Fruit fly (Drosophila melanogaster) whole organism, embryonic: Measurements from ENCODE around the gene CG43400.

Experiments used
- B-H2 ChIP-seq: fragments of 200-800 bp; sonication (Bioruptor generic); optimal IDR thresholded peaks from 2 replicates; lab custom pipeline; 2018; ENCODE audit warnings: missing biosample characterization, mild to moderate bottlenecking, missing genetic modification characterization
- Bgb ChIP-seq: fragments of 200-800 bp; sonication (Bioruptor generic); IDR thresholded peaks from 2 replicates; pipeline ENCODE4 v1.3.6; 2022; ENCODE audit warnings: missing biosample characterization, missing genetic modification characterization; ENCODE audit not compliant: partially characterized antibody
- BtbVII ChIP-seq: fragments of 200-800 bp; sonication (Bioruptor generic); optimal IDR thresholded peaks from 3 replicates; lab custom pipeline; 2017; ENCODE audit warnings: missing biosample characterization, mild to moderate bottlenecking, missing genetic modification characterization
- Bteb2 ChIP-seq: fragments of 200-800 bp; sonication (Bioruptor generic); optimal IDR thresholded peaks from 2 replicates; lab custom pipeline; 2016; ENCODE audit warnings: missing biosample characterization, missing genetic modification characterization
- CG10147 ChIP-seq: fragments of 200-800 bp; sonication (Bioruptor generic); optimal IDR thresholded peaks from 2 replicates; lab custom pipeline; 2019; ENCODE audit warnings: missing biosample characterization, mild to moderate bottlenecking, missing genetic modification characterization, moderate library complexity
- CG10959 ChIP-seq: fragments of 200-800 bp; sonication (Bioruptor generic); IDR thresholded peaks from 2 replicates; pipeline ENCODE4 v1.3.6; 2022; ENCODE audit warnings: missing biosample characterization, missing genetic modification characterization
- CG11398 ChIP-seq: fragments of 200-800 bp; sonication (Bioruptor generic); optimal IDR thresholded peaks from 2 replicates; lab custom pipeline; 2016; ENCODE audit warnings: missing biosample characterization, missing genetic modification characterization
- CG11695 ChIP-seq: fragments of 200-800 bp; sonication (Bioruptor generic); IDR thresholded peaks from 3 replicates; pipeline ENCODE4 v1.3.6; 2022; ENCODE audit warnings: missing biosample characterization, missing genetic modification characterization
- CG11696 ChIP-seq: fragments of 200-800 bp; sonication (Bioruptor generic); IDR thresholded peaks from 2 replicates; pipeline ENCODE4 v1.3.6; 2022; ENCODE audit warnings: missing biosample characterization, missing genetic modification characterization
- CG12659 ChIP-seq: fragments of 200-800 bp; sonication (Bioruptor generic); optimal IDR thresholded peaks from 3 replicates; lab custom pipeline; 2017; ENCODE audit warnings: mild to moderate bottlenecking, missing biosample characterization, missing genetic modification reagents, missing genetic modification characterization
- CG14014 ChIP-seq: fragments of 200-800 bp; sonication (Bioruptor generic); IDR thresholded peaks from 2 replicates; pipeline ENCODE4 v1.3.6; 2022; ENCODE audit warnings: missing biosample characterization, missing genetic modification characterization
- CG14050 ChIP-seq: fragments of 200-800 bp; sonication (Bioruptor generic); IDR thresholded peaks from 3 replicates; pipeline ENCODE4 v1.3.6; 2022; ENCODE audit warnings: missing biosample characterization, missing genetic modification characterization
- CG15269 ChIP-seq: fragments of 200-800 bp; sonication (Bioruptor generic); optimal IDR thresholded peaks from 2 replicates; lab custom pipeline; 2018; ENCODE audit warnings: missing biosample characterization, mild to moderate bottlenecking, missing genetic modification characterization, moderate library complexity
- CG18599 ChIP-seq: fragments of 200-800 bp; sonication (Bioruptor generic); optimal IDR thresholded peaks from 3 replicates; lab custom pipeline; 2017; ENCODE audit warnings: missing biosample characterization, missing genetic modification characterization, mild to moderate bottlenecking, moderate library complexity, missing genetic modification reagents
- CG2116 ChIP-seq: fragments of 200-800 bp; sonication (Bioruptor generic); optimal IDR thresholded peaks from 3 replicates; lab custom pipeline; 2018; ENCODE audit warnings: missing biosample characterization, mild to moderate bottlenecking, missing genetic modification characterization
- CG3163 ChIP-seq: fragments of 200-800 bp; sonication (Bioruptor generic); optimal IDR thresholded peaks from 3 replicates; lab custom pipeline; 2016; ENCODE audit warnings: missing biosample characterization, missing genetic modification characterization
- CG5180 ChIP-seq: fragments of 200-800 bp; sonication (Bioruptor generic); optimal IDR thresholded peaks from 3 replicates; lab custom pipeline; 2017; ENCODE audit warnings: missing biosample characterization, missing genetic modification characterization, mild to moderate bottlenecking, moderate library complexity, missing genetic modification reagents
- CG7271 ChIP-seq: fragments of 200-800 bp; sonication (Bioruptor generic); optimal IDR thresholded peaks from 2 replicates; lab custom pipeline; 2018; ENCODE audit warnings: missing biosample characterization, mild to moderate bottlenecking, missing genetic modification characterization, moderate library complexity
- CG9932 ChIP-seq: fragments of 200-800 bp; sonication (Bioruptor generic); IDR thresholded peaks from 2 replicates; pipeline ENCODE4 v1.3.6; 2022; ENCODE audit warnings: missing biosample characterization, missing genetic modification characterization
- ERR ChIP-seq: fragments of 200-800 bp; sonication (Bioruptor generic); optimal IDR thresholded peaks from 2 replicates; lab custom pipeline; 2016; ENCODE audit warnings: missing biosample characterization, missing genetic modification characterization
- H2.0 ChIP-seq: fragments of 200-800 bp; sonication (Bioruptor generic); IDR thresholded peaks from 2 replicates; pipeline ENCODE4 v1.3.6; 2022; ENCODE audit warnings: missing biosample characterization, missing genetic modification characterization
- HHEX ChIP-seq: fragments of 200-800 bp; sonication (Bioruptor generic); optimal IDR thresholded peaks from 3 replicates; lab custom pipeline; 2017; ENCODE audit warnings: missing biosample characterization, mild to moderate bottlenecking, missing genetic modification characterization, missing genetic modification reagents
- Hey ChIP-seq: fragments of 200-800 bp; sonication (Bioruptor generic); optimal IDR thresholded peaks from 3 replicates; lab custom pipeline; 2018; ENCODE audit warnings: missing biosample characterization, mild to moderate bottlenecking, missing genetic modification characterization
- Hsf ChIP-seq: fragments of 200-800 bp; sonication (Bioruptor generic); optimal IDR thresholded peaks from 3 replicates; lab custom pipeline; 2016; ENCODE audit warnings: missing biosample characterization, missing genetic modification characterization
- Med ChIP-seq: fragments of 200-800 bp; sonication (Bioruptor generic); peaks from one replicate; lab custom pipeline; 2016; ENCODE audit warnings: missing biosample characterization, missing genetic modification characterization, mild to moderate bottlenecking, inconsistent platforms, moderate library complexity
- Mrtf ChIP-seq: fragments of 200-800 bp; sonication (Bioruptor generic); IDR thresholded peaks from 3 replicates; pipeline ENCODE4 v1.3.6; 2022; ENCODE audit warnings: missing biosample characterization, missing genetic modification characterization
- NC2α ChIP-seq: fragments of 200-800 bp; sonication (Bioruptor generic); optimal IDR thresholded peaks from 2 replicates; lab custom pipeline; 2016; ENCODE audit warnings: missing biosample characterization, missing genetic modification characterization
- Nf-YB ChIP-seq: fragments of 200-800 bp; sonication (Bioruptor generic); optimal IDR thresholded peaks from 3 replicates; lab custom pipeline; 2019; ENCODE audit warnings: missing biosample characterization, mild to moderate bottlenecking, missing genetic modification characterization, moderate library complexity
- NfI ChIP-seq: fragments of 200-800 bp; sonication (Bioruptor generic); optimal IDR thresholded peaks from 3 replicates; lab custom pipeline; 2018; ENCODE audit warnings: missing biosample characterization, mild to moderate bottlenecking, missing genetic modification characterization, moderate library complexity
- Opbp ChIP-seq: fragments of 200-800 bp; sonication (Bioruptor generic); IDR thresholded peaks from 3 replicates; pipeline ENCODE4 v1.3.6; 2022; ENCODE audit warnings: missing biosample characterization, missing genetic modification characterization; ENCODE audit not compliant: partially characterized antibody
- Rx ChIP-seq: fragments of 200-800 bp; sonication (Bioruptor generic); IDR thresholded peaks from 2 replicates; pipeline ENCODE4 v1.3.6; 2022; ENCODE audit warnings: missing biosample characterization, missing genetic modification characterization
- Sox102F ChIP-seq: fragments of 200-800 bp; sonication (Bioruptor generic); optimal IDR thresholded peaks from 2 replicates; lab custom pipeline; 2018; ENCODE audit warnings: missing biosample characterization, mild to moderate bottlenecking, missing genetic modification characterization, moderate library complexity
- Trl ChIP-seq, 3 experiments: fragments of >200 bp in 2 of 3; fragments of 200-800 bp in 1 of 3; sonication (Bioruptor generic) in 1 of 3; optimal IDR thresholded peaks; 2 replicates in 1 of 3; 3 replicates in 2 of 3; lab custom pipeline; 2016 to 2017; ENCODE audit warnings: missing biosample characterization in 1 of 3, missing genetic modification characterization in 1 of 3
- br ChIP-seq: fragments of >200 bp; optimal IDR thresholded peaks from 2 replicates; lab custom pipeline; 2017
- btn ChIP-seq: fragments of 200-800 bp; sonication (Bioruptor generic); optimal IDR thresholded peaks from 2 replicates; lab custom pipeline; 2016; ENCODE audit warnings: missing biosample characterization, missing genetic modification characterization
- corto ChIP-seq: fragments of 200-800 bp; sonication (Bioruptor generic); optimal IDR thresholded peaks from 2 replicates; lab custom pipeline; 2016; ENCODE audit warnings: missing biosample characterization, mild to moderate bottlenecking, missing genetic modification characterization, moderate library complexity
- fd102C ChIP-seq: fragments of 200-800 bp; sonication (Bioruptor generic); optimal IDR thresholded peaks from 2 replicates; lab custom pipeline; 2018; ENCODE audit warnings: missing biosample characterization, mild to moderate bottlenecking, missing genetic modification characterization, moderate library complexity
- luna ChIP-seq: fragments of 200-800 bp; sonication (Bioruptor generic); optimal IDR thresholded peaks from 2 replicates; lab custom pipeline; 2016; ENCODE audit warnings: missing biosample characterization, missing genetic modification characterization
- nerfin-2 ChIP-seq: fragments of 200-800 bp; sonication (Bioruptor generic); IDR thresholded peaks from 2 replicates; pipeline ENCODE4 v1.3.6; 2022; ENCODE audit warnings: missing biosample characterization, missing genetic modification characterization; ENCODE audit not compliant: partially characterized antibody
- pfk ChIP-seq: fragments of 200-800 bp; sonication (Bioruptor generic); optimal IDR thresholded peaks from 2 replicates; lab custom pipeline; 2018; ENCODE audit warnings: missing biosample characterization, mild to moderate bottlenecking, missing genetic modification characterization, moderate library complexity
- repo ChIP-seq: fragments of 200-800 bp; sonication (Bioruptor generic); optimal IDR thresholded peaks from 2 replicates; lab custom pipeline; 2016; ENCODE audit warnings: missing biosample characterization, missing genetic modification characterization
- sima ChIP-seq: fragments of 200-800 bp; sonication (Bioruptor generic); optimal IDR thresholded peaks from 2 replicates; lab custom pipeline; 2016; ENCODE audit warnings: missing biosample characterization, missing genetic modification characterization
- ssp ChIP-seq: fragments of 200-800 bp; sonication (Bioruptor generic); IDR thresholded peaks from 2 replicates; pipeline ENCODE4 v1.3.6; 2022; ENCODE audit warnings: missing biosample characterization, missing genetic modification characterization
- stc ChIP-seq: fragments of 200-800 bp; sonication (Bioruptor generic); IDR thresholded peaks from 2 replicates; pipeline ENCODE4 v1.3.6; 2022; ENCODE audit warnings: missing biosample characterization, missing genetic modification characterization
- tio ChIP-seq: fragments of 200-800 bp; sonication (Bioruptor generic); optimal IDR thresholded peaks from 2 replicates; lab custom pipeline; 2017; ENCODE audit warnings: missing biosample characterization, missing genetic modification characterization, inconsistent platforms
- tll ChIP-seq, 2 experiments: fragments of 200-800 bp in 1 of 2; fragments of >200 bp in 1 of 2; sonication (Bioruptor generic) in 1 of 2; optimal IDR thresholded peaks; 2 replicates each; lab custom pipeline; 2017 to 2019; ENCODE audit warnings: missing biosample characterization in 2 of 2, missing genetic modification characterization in 2 of 2, mild to moderate bottlenecking in 1 of 2, moderate library complexity in 1 of 2
- vfl ChIP-seq: fragments of 200-800 bp; sonication (Bioruptor generic); optimal IDR thresholded peaks from 2 replicates; lab custom pipeline; 2016; ENCODE audit warnings: missing biosample characterization, missing genetic modification characterization
- z ChIP-seq: fragments of 200-800 bp; sonication (Bioruptor generic); IDR thresholded peaks from 3 replicates; pipeline ENCODE4 v1.3.6; 2022; ENCODE audit warnings: missing biosample characterization, missing genetic modification characterization

The CG43400 gene

DNA sequence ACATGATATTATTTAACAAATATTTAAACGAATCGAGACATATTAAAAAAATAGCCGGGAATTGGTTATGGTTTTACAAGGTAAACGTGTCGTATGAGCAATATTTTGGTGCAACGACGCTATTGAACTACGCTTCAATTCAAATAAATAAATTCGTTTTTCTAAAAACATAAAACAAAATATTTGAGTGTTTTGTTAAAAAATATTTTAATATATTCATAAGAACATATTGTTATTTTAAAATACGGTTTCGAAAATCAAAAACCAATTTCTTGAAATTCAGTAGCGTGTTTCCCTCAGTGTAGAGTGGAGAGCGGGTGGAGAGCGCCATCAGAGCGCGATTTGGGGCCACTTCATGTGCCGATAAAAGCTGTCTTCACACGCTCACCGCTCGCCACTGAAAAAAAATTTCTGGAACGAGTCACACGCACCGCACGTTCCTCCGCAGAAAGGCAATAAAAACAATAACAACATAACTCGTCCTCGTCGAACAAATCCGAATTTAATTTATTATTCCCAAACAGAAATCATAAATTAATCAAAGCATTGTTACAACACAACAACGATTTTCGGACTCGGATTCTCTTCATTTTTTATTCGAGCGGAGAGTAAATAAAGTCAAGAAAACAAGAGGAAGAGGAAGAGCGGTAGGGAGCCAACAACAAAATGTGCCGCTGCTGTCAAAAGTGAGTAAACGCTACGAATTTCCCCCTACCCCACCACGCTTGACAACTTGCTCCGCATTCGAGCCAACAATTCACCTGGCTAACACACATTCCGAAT, 45.0 kb downstream of the CG43400 start (continued):
- no peak for TF ChIP-seq btn (GFP tag; lab: Kevin White, UChicago)
- TF ChIP-seq B-H2 (GFP tag; lab: Kevin White, UChicago) = peak; percentile 75
- no peak for TF ChIP-seq br
- TF ChIP-seq CG3163 (GFP tag; lab: Kevin White, UChicago) = peak; percentile 76
- no peak for TF ChIP-seq tll (GFP tag; optimal IDR thresholded peaks at IDR 0.05; lab: Kevin White, UChicago)
- TF ChIP-seq CG7271 (tag; lab: Kevin White, UChicago) = no peak
- peak; percentile 90 for TF ChIP-seq Med (GFP tag; lab: Kevin White, UChicago)
- peak; percentile 86 for TF ChIP-seq Nf-YB
- TF ChIP-seq vfl (GFP tag; lab: Kevin White, UChicago) = peak; percentile 24
- no peak for TF ChIP-seq ERR
- TF ChIP-seq Sox102F (GFP tag; lab: Kevin White, UChicago) = peak; percentile 82
- TF ChIP-seq CG14050 (GFP tag; lab: Robert Waterston, UW) = peak; percentile 61; the same call in 2 of the 3 replicates
- TF ChIP-seq CG11398 (GFP tag; lab: Kevin White, UChicago) = peak; percentile 22
- no peak for TF ChIP-seq luna (GFP tag; lab: Kevin White, UChicago)
- peak; percentile 82 for TF ChIP-seq CG5180 (GFP tag; lab: Kevin White, UChicago)
- TF ChIP-seq CG11696 (GFP tag; lab: Robert Waterston, UW) = peak; percentile 49; the same call in 1 of the 2 replicates
- peak; percentile 77 for TF ChIP-seq CG9932 (GFP tag; lab: Robert Waterston, UW)
- peak; percentile 78 for TF ChIP-seq CG11695 (GFP tag; lab: Robert Waterston, UW)
- no peak for TF ChIP-seq fd102C (GFP tag; lab: Kevin White, UChicago)
- peak; percentile 94 for TF ChIP-seq CG12659 (GFP tag; lab: Kevin White, UChicago)
- TF ChIP-seq CG15269 (tag; lab: Kevin White, UChicago) = peak; percentile 95
- no peak for TF ChIP-seq NC2α (GFP tag; lab: Kevin White, UChicago)
- TF ChIP-seq tio (GFP tag; lab: Kevin White, UChicago) = peak; percentile 95
- TF ChIP-seq Bteb2 (GFP tag; lab: Kevin White, UChicago) = peak; percentile 63
- TF ChIP-seq H2.0 (GFP tag; lab: Robert Waterston, UW) = peak; percentile 62
- TF ChIP-seq Trl (optimal IDR thresholded peaks at IDR 0.05; lab: Kevin White, UChicago) = peak; percentile 62 to 67
- peak; percentile 32 for TF ChIP-seq Trl (GFP tag; optimal IDR thresholded peaks at IDR 0.05; lab: Kevin White, UChicago)
- TF ChIP-seq CG10959 (GFP tag; lab: Robert Waterston, UW) = peak; percentile 47; the same call in 1 of the 2 replicates
- TF ChIP-seq Rx = peak; percentile 45; the same call in 1 of the 2 replicates
- TF ChIP-seq CG2116 (GFP tag; lab: Kevin White, UChicago) = peak; percentile 61
- peak; percentile 77 for TF ChIP-seq Hsf (GFP tag; lab: Kevin White, UChicago)
- TF ChIP-seq stc (GFP tag; lab: Robert Waterston, UW) = peak; percentile 67
- no peak for TF ChIP-seq Opbp (GFP tag; lab: Robert Waterston, UW)
- TF ChIP-seq nerfin-2 (GFP tag; lab: Robert Waterston, UW) = no peak
- peak; percentile 89 for TF ChIP-seq CG18599 (GFP tag; lab: Kevin White, UChicago)
- TF ChIP-seq Mrtf (GFP tag; lab: Robert Waterston, UW) = peak; percentile 71; the same call in 2 of the 3 replicates
- no peak for TF ChIP-seq Hey
- peak; percentile 94 for TF ChIP-seq HHEX
- no peak; the same call in 2 of the 3 replicates for TF ChIP-seq z (GFP tag; lab: Robert Waterston, UW)
- TF ChIP-seq CG10147 (GFP tag; lab: Kevin White, UChicago) = peak; percentile 92
- TF ChIP-seq Bgb (GFP tag; lab: Robert Waterston, UW) = 0 out of 2 replicates have a peak, but pooled peaks have one; percentile 7
- TF ChIP-seq sima (GFP tag; lab: Kevin White, UChicago) = no peak
- TF ChIP-seq repo = no peak
- peak; percentile 69 for TF ChIP-seq ssp
- peak; percentile 79 for TF ChIP-seq NfI
- TF ChIP-seq pfk (GFP tag; lab: Kevin White, UChicago) = no peak
- no peak for TF ChIP-seq corto (GFP tag; lab: Kevin White, UChicago)
- TF ChIP-seq CG14014 (GFP tag; lab: Robert Waterston, UW) = peak; percentile 63; the same call in 1 of the 2 replicates
- peak; percentile 95 for TF ChIP-seq BtbVII (GFP tag; lab: Kevin White, UChicago)
